Worm (Caenorhabditis elegans): ENCODE measurements around the gene rsd-2.

DNA sequence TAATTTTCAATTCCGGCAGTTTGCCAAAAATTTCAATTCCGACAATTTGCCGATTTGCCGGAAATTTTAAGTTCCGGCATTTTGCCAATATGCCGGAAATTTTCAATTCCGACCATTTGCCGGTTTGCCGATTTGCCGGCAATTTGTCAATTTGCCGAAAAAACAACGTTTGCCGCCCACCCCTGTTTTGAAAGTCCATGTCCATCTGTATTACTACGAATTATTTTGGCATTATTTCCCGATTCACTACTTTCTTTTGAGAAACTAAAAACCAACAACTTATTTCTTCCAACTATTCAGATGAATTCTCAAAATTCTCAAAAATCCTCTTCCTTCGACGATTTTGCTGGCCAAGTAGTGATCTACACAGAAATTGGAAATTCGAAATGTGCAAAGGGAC is 47.8 kb downstream of the rsd-2 start, which contains the start of gene Y45F10A.7:
- no peak for TF ChIP-seq ceh-18 (tag; optimal IDR thresholded peaks at IDR 0.05)
- no peak for TF ChIP-seq che-1 (tag; optimal IDR thresholded peaks at IDR 0.05)

Data from whole organism, late embryonic.